Worm (Caenorhabditis elegans) whole organism, L2 larva: Measurements from ENCODE around the gene mua-3.

Experiments
- nhr-11 ChIP-seq: fragments of 150-350 bp; optimal IDR thresholded peaks from 2 replicates; lab custom pipeline; 2014; ENCODE audit warnings: missing biosample characterization, missing genetic modification characterization
- nhr-23 ChIP-seq: fragments of 150-350 bp; optimal IDR thresholded peaks from 2 replicates; lab custom pipeline; 2014; ENCODE audit warnings: missing biosample characterization, missing genetic modification reagents, missing genetic modification characterization
- unc-39 ChIP-seq: fragments of 150-350 bp; optimal IDR thresholded peaks from 2 replicates; lab custom pipeline; 2014; ENCODE audit warnings: missing biosample characterization, missing genetic modification characterization

DNA sequence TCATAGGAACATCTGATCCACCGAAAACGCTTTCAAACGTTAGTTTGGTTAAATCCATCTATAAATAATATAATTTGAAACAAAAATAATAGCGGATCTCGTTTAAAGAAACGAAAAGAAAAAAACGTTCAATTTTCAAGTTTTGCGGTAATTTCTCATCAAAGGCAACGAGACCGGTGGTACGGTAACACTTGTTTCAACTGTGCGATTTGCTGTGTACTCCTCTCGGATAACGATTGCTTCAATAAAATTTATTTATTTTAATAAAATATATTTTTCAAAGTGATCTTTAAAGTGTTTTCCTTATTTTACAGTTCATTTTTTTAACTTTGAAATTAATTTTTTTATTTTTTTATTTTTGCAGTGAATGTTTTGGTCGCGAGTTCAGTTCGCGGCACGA, 58.1 kb downstream of the mua-3 start, which contains the start of the genes rde-4 and cox-14:
- TF ChIP-seq nhr-23 (tag; lab: Kevin White, UChicago) (no peak), nhr-11 (tag; lab: Kevin White, UChicago) (no peak), unc-39 (tag; lab: Kevin White, UChicago) (no peak)
